Worm (Caenorhabditis elegans) whole organism, dauer: ENCODE measurements around the gene snrp-40.1.

ENCODE experiments used
- unc-62 ChIP-seq: sonication (generic microtip); optimal IDR thresholded peaks from 2 replicates; lab custom pipeline; 2017; ENCODE audit warnings: missing biosample characterization, missing genetic modification reagents, missing genetic modification characterization

The snrp-40.1 gene

DNA sequence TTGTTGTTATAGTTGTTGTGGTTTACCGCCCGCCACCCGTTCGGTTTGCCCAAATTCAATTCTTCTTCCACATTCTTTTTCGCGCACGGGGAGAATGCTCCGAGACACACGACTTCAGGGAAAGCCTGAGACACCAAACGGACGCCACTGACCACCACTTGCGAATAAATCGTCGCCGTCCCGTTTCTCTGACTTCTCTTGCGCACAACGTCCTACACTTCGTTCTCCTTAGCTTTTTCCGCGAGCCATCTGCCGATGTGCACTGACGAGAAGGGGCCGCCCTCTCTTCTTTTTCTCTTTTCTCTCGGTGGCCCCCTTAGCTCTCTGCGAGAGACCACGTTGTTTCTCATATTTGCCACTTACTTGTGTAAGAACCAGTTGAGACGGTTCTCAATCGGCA lies 42.5 kb downstream of the snrp-40.1 start, which contains the start of gene C03A3.1:
Gene C03A3.1, plus strand, starts transcription at position 291 of the 400 bp plus-strand sequence.
- no peak for TF ChIP-seq unc-62

ce11 chrX:11252429-11252828 lies 47.2 kb downstream of the snrp-40.1 start:
- TF ChIP-seq unc-62, result no peak

- TF ChIP-seq unc-62, result no peak
Observed at ce11 chrX:11251928-11252327, 47.7 kb downstream of the snrp-40.1 start.

ce11 chrX:11250983-11251382 lies 48.6 kb downstream of the snrp-40.1 start:
- no peak for TF ChIP-seq unc-62

- no peak for TF ChIP-seq unc-62
Observed at ce11 chrX:11249392-11249791, 50.2 kb downstream of the snrp-40.1 start.

DNA sequence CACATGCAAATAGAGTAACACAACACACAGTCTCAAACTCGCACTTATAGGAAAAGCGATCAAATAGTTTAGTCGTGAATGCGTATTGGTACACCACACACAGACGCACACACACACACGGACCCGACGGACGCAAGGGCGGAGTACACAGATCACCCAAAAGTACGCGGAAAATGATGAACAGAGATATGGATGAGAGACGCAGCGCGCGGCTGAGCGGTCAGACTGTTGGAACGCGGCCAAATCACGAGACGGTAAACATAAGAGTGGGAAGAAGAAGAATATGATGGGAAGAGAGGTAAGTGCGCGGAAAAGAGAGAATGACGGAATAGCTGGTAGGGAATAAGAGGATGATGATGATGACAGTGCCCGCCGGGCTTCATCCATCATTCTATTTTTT lies 51.5 kb downstream of the snrp-40.1 start:
- TF ChIP-seq unc-62, result no peak
